Fruit fly (Drosophila melanogaster): ENCODE results near the gene Fkbp39.

The Fkbp39 gene

DNA sequence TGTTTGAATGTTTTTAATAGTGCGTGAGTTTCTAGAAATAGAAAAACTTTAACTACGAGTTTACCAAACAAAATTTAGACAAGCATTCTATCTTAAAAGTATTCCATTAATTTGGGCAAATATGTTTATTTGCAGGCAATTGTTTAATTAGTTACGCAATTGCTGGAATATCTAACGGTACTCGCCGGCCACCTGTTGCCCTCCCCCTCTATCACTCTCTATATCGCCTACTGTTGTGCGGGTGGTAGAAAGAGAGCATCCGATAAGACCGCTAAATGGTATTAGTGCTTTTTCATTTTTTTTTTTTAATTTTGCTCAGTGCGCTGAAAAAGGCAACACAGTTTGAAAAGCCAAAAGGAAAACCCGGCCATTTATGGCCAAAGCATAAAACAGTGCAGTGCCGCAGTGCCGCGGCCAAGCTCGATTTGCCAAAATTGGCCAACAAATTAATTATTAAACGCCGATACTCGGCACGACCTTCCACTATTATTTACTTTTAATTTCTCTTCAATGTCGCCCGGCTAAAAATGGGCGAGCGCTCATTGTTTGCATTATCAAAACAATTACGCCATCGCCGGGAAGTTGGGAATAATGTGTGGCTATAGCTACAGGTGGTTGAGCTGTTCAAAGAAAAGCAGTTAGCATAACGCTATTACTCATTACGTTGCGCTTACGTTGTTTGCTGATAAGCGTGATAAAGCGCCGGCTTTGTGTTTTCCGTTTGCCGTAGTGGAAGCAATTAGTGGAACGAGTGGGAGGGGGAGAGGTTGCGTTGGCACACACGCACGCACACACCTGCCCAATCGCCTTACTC is 42.9 kb downstream of the Fkbp39 start:
- TF ChIP-seq CG31365 (tag; optimal IDR thresholded peaks at IDR 0.05), result no peak
- no peak for TF ChIP-seq Nf-YB (GFP tag; optimal IDR thresholded peaks at IDR 0.05)
- TF ChIP-seq CG1832 (GFP tag; optimal IDR thresholded peaks at IDR 0.05), result peak; percentile 46
- TF ChIP-seq CG11085 (GFP tag; IDR thresholded peaks at IDR 0.05), result no peak
- no peak for TF ChIP-seq E2f2 (GFP tag; IDR thresholded peaks at IDR 0.05)
- no peak for TF ChIP-seq CG5953 (GFP tag; IDR thresholded peaks at IDR 0.05)
- TF ChIP-seq kah (GFP tag; optimal IDR thresholded peaks at IDR 0.05), result peak; percentile 78
- no peak for TF ChIP-seq tin (GFP tag; optimal IDR thresholded peaks at IDR 0.05)
- TF ChIP-seq zen (tag; optimal IDR thresholded peaks at IDR 0.05), result peak; percentile 58
- TF ChIP-seq CG7987 (GFP tag; optimal IDR thresholded peaks at IDR 0.05), result no peak
- TF ChIP-seq ERR (GFP tag; optimal IDR thresholded peaks at IDR 0.05), result no peak
- no peak for TF ChIP-seq CG3407 (GFP tag; optimal IDR thresholded peaks at IDR 0.05)
- TF ChIP-seq B-H2 (GFP tag; optimal IDR thresholded peaks at IDR 0.05), result no peak
- peak in 1 of 2 experiments; percentile 9 for TF ChIP-seq eve (GFP tag; optimal IDR thresholded peaks at IDR 0.05)
- peak; percentile 99 for TF ChIP-seq CG9437 (GFP tag; optimal IDR thresholded peaks at IDR 0.05)
- TF ChIP-seq sug (tag; optimal IDR thresholded peaks at IDR 0.05), result peak; percentile 19
- TF ChIP-seq Lhr (GFP tag; optimal IDR thresholded peaks at IDR 0.05), result no peak
- peak; percentile 74 for TF ChIP-seq sens (GFP tag)
- TF ChIP-seq CG32767 (GFP tag; IDR thresholded peaks at IDR 0.05), result no peak
- no peak for TF ChIP-seq her (GFP tag; optimal IDR thresholded peaks at IDR 0.05)
- peak; percentile 18 for TF ChIP-seq CG12769 (tag; optimal IDR thresholded peaks at IDR 0.05)
- no peak for TF ChIP-seq fd96Cb (tag; optimal IDR thresholded peaks at IDR 0.05)
- TF ChIP-seq CG7786 (GFP tag; optimal IDR thresholded peaks at IDR 0.05), result no peak
- no peak for TF ChIP-seq CG13296 (GFP tag; optimal IDR thresholded peaks at IDR 0.05)
- TF ChIP-seq nom (GFP tag; optimal IDR thresholded peaks at IDR 0.05), result peak; percentile 12
- no peak for TF ChIP-seq Max (GFP tag; optimal IDR thresholded peaks at IDR 0.05)
- no peak for TF ChIP-seq HLHmδ (GFP tag; optimal IDR thresholded peaks at IDR 0.05)
- no peak for TF ChIP-seq nerfin-1 (tag; optimal IDR thresholded peaks at IDR 0.05)
- TF ChIP-seq z (GFP tag; IDR thresholded peaks at IDR 0.05), result no peak
- TF ChIP-seq CG3995 (GFP tag; optimal IDR thresholded peaks at IDR 0.05), result no peak
- TF ChIP-seq Blimp-1 (GFP tag; optimal IDR thresholded peaks at IDR 0.05), result no peak
- TF ChIP-seq Med (GFP tag), result peak; percentile 85
- TF ChIP-seq Pdp1 (GFP tag; optimal IDR thresholded peaks at IDR 0.05), result peak in 1 of 2 experiments; percentile 75
- TF ChIP-seq cwo (GFP tag; optimal IDR thresholded peaks at IDR 0.05), result peak; percentile 25
- peak; percentile 61 for TF ChIP-seq scrt (GFP tag; optimal IDR thresholded peaks at IDR 0.05)
- TF ChIP-seq lilli (GFP tag; optimal IDR thresholded peaks at IDR 0.05), result peak; percentile 18
- TF ChIP-seq Mrtf (GFP tag; IDR thresholded peaks at IDR 0.05), result no peak
- no peak for TF ChIP-seq sr (GFP tag; IDR thresholded peaks at IDR 0.05)
- TF ChIP-seq org-1 (GFP tag; optimal IDR thresholded peaks at IDR 0.05), result no peak
- TF ChIP-seq usp (GFP tag; optimal IDR thresholded peaks at IDR 0.05), result no peak
- TF ChIP-seq gfzf (GFP tag; optimal IDR thresholded peaks at IDR 0.05), result no peak
- TF ChIP-seq CG17912 (GFP tag; optimal IDR thresholded peaks at IDR 0.05), result peak; percentile 32
- no peak for TF ChIP-seq CG14050 (GFP tag; IDR thresholded peaks at IDR 0.05)
- no peak for TF ChIP-seq Camta (GFP tag; optimal IDR thresholded peaks at IDR 0.05)
- TF ChIP-seq grn (GFP tag; optimal IDR thresholded peaks at IDR 0.05), result peak; percentile 14
- TF ChIP-seq CG6765 (GFP tag; optimal IDR thresholded peaks at IDR 0.05), result peak; percentile 31
- TF ChIP-seq Jarid2 (GFP tag; optimal IDR thresholded peaks at IDR 0.05), result no peak
- no peak for TF ChIP-seq Hr51 (GFP tag; optimal IDR thresholded peaks at IDR 0.05)
- no peak for TF ChIP-seq BtbVII (GFP tag; optimal IDR thresholded peaks at IDR 0.05)

Data from whole organism, embryonic.